Worm (Caenorhabditis elegans) whole organism, late embryonic: ENCODE results near the gene ttr-37.

Experiments used
- ama-1 ChIP-seq: fragments of 150-350 bp; optimal IDR thresholded peaks from 2 replicates; lab custom pipeline; 2014
- ceh-2 ChIP-seq: sonication (generic microtip); optimal IDR thresholded peaks from 2 replicates; lab custom pipeline; 2016; ENCODE audit warnings: missing genotype, missing genetic modification characterization, missing compliant biosample characterization
- dmd-4 ChIP-seq: sonication (generic microtip); optimal IDR thresholded peaks from 2 replicates; lab custom pipeline; 2016; ENCODE audit warnings: borderline replicate concordance, missing genetic modification characterization, missing compliant biosample characterization
- hlh-15 ChIP-seq: sonication (generic microtip); optimal IDR thresholded peaks from 2 replicates; lab custom pipeline; 2016; ENCODE audit warnings: missing genetic modification characterization, missing compliant biosample characterization
- npax-4 ChIP-seq: sonication (generic microtip); optimal IDR thresholded peaks from 2 replicates; lab custom pipeline; 2016; ENCODE audit warnings: missing genetic modification characterization, missing compliant biosample characterization
- pag-3 ChIP-seq: sonication (generic microtip); optimal IDR thresholded peaks from 2 replicates; lab custom pipeline; 2016; ENCODE audit warnings: missing compliant biosample characterization, missing genetic modification characterization, borderline replicate concordance
- pha-4 ChIP-seq: fragments of 150-350 bp; optimal IDR thresholded peaks from 2 replicates; lab custom pipeline; 2018; ENCODE audit warnings: missing biosample characterization, missing genetic modification reagents, missing genetic modification characterization
- syd-9 ChIP-seq: sonication (generic microtip); optimal IDR thresholded peaks from 2 replicates; lab custom pipeline; 2016; ENCODE audit warnings: mild to moderate bottlenecking, missing genetic modification characterization, moderate library complexity, missing compliant biosample characterization
- unc-3 ChIP-seq, 2 experiments: fragments of 200-800 bp in 1 of 2; sonication (Bioruptor generic) in 1 of 2; sonication (generic microtip) in 1 of 2; conservative IDR thresholded peaks in 1 of 2; optimal IDR thresholded peaks in 1 of 2; 2 replicates each; pipeline versions ENCODE4 v1.3.6 to Lab custom; 2016 to 2022; ENCODE audit warnings: missing compliant biosample characterization in 2 of 2, missing genetic modification characterization in 2 of 2, missing genetic modification reagents in 1 of 2
- unc-42 ChIP-seq: sonication (generic microtip); optimal IDR thresholded peaks from 2 replicates; lab custom pipeline; 2016; ENCODE audit warnings: missing genotype, missing genetic modification characterization, missing compliant biosample characterization

- TF ChIP-seq ceh-2 (tag; lab: Kevin White, UChicago) (peak; percentile 68), syd-9 (tag; lab: Kevin White, UChicago) (peak; percentile 83), hlh-15 (tag; lab: Kevin White, UChicago) (peak; percentile 61), unc-42 (peak; percentile 17), npax-4 (tag; lab: Kevin White, UChicago) (peak; percentile 53), unc-3 (GFP tag; conservative IDR thresholded peaks at IDR 0.05; lab: Robert Waterston, UW) (peak; percentile 89), unc-3 (tag; optimal IDR thresholded peaks at IDR 0.05; lab: Kevin White, UChicago) (peak; percentile 38), ama-1 (no peak), pag-3 (tag; lab: Kevin White, UChicago) (peak; percentile 29), dmd-4 (tag; lab: Kevin White, UChicago) (peak; percentile 79), pha-4 (tag; lab: Kevin White, UChicago) (no peak)
These were observed 42.4 kb upstream of the ttr-37 start for ce11 chrX:1379391-1379790.
